Fruit fly (Drosophila melanogaster): ENCODE measurements around the gene Vha14-2.

Vha14-2 gene

DNA sequence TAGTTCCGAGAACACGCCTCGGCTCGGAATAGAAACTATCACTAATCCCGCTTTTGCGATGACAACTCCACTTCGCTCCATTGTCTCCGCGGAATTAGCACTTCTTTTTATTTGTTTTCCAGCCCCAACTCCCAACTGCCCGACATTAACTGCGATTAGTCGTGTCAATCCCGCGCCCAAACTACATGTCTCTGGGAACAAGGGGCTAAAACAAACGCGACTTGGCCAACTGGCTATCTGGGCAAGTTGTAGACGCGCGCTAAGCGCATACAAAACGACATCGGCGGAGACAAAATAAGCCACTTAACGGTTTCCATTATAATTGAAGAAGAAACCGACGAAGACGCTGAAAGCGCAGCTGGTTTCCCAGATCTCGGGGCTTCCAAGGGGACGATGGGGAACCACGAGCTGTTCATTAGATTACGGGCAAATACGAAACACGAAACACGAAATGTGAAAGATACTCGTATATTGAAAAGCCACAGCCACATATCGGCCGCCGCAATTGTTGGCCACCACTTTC, 32.4 kb downstream of the Vha14-2 start:
- TF ChIP-seq Mio (GFP tag; optimal IDR thresholded peaks at IDR 0.05) (no peak), Rel (GFP tag; optimal IDR thresholded peaks at IDR 0.05) (no peak), Rel (tag; optimal IDR thresholded peaks at IDR 0.05) (no peak), Hr78 (GFP tag; optimal IDR thresholded peaks at IDR 0.05) (no peak), sv (GFP tag; optimal IDR thresholded peaks at IDR 0.05) (no peak), Jra (GFP tag; optimal IDR thresholded peaks at IDR 0.05) (no peak), Dif (GFP tag; optimal IDR thresholded peaks at IDR 0.05; ENCODE audit: partially characterized antibody) (no peak), fru (GFP tag; optimal IDR thresholded peaks at IDR 0.05) (no peak), CG32264 (GFP tag; optimal IDR thresholded peaks at IDR 0.05) (no peak)

DNA sequence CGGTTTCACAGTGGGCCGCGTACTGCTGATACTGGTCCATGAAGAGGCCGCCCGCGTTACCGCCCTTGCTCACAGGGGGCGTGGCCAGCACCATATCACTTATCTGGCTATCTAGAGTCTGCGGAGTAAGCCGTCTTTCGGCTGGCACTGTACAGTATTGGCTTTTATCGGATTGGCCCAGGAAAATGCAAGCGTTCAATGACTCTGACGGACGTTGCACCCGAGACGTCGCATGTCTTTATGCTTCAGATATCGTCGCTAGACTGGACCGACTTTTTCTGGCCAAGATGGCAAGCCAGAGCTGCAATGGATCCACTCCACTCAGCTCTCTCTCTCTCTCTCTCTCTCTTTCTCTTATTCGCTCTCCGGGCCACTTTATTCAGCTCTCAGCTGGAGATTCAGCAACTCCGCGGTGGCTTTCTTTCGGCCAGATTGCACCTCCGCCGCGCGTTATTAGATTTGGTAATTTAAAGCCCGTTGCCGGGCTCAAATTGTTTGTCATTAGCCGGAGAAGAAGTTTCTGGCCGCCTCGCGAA, 34.6 kb downstream of the Vha14-2 start, which contains the start of gene CG31559:
Gene CG31559 (minus strand): TSS at position 273 of the 536 bp plus-strand sequence.
- no peak for TF ChIP-seq GATAd (GFP tag; optimal IDR thresholded peaks at IDR 0.05)
- no peak for TF ChIP-seq CG9705 (GFP tag; optimal IDR thresholded peaks at IDR 0.05)
- TF ChIP-seq dsf (GFP tag; optimal IDR thresholded peaks at IDR 0.05; ENCODE audit: borderline replicate concordance): no peak
- peak; percentile 41 to 67 for TF ChIP-seq dl (GFP tag; optimal IDR thresholded peaks at IDR 0.05; ENCODE audit: insufficient read depth in 1 of 2, partially characterized antibody in 2 of 2)
- TF ChIP-seq Vsx2 (GFP tag; optimal IDR thresholded peaks at IDR 0.05; ENCODE audit: partially characterized antibody): peak; percentile 26
- TF ChIP-seq pan (optimal IDR thresholded peaks at IDR 0.05): no peak
- TF ChIP-seq Dif (GFP tag; optimal IDR thresholded peaks at IDR 0.05; ENCODE audit: partially characterized antibody): peak; percentile 77

DNA sequence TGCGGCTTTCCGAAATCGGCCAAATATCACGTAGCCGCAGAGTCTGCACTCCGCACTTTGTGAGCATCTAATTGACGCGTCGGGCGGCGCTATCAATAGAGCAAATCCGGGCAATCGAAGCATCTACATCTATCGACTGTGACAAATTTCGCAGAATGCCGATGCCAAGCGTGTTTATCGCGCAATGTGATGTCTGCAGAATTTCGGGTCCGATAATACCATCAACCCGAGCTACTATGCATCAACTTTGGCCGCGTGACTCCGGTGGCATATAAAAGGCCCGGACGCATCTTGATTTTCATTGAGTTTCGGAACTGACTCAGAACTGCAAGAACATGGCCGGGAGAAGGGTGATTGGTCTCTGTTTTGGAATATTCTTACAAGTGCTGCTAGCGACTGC, 44.8 kb downstream of the Vha14-2 start, which contains the start of gene CG1077:
Gene CG1077 (plus strand): TSS at position 301 of the 400 bp plus-strand sequence.
- TF ChIP-seq dsf (GFP tag; optimal IDR thresholded peaks at IDR 0.05; ENCODE audit: borderline replicate concordance) (no peak), Abd-B (GFP tag; optimal IDR thresholded peaks at IDR 0.05) (no peak), fru (GFP tag; optimal IDR thresholded peaks at IDR 0.05) (no peak), Hnf4 (GFP tag; optimal IDR thresholded peaks at IDR 0.05) (no peak), Dif (GFP tag; optimal IDR thresholded peaks at IDR 0.05; ENCODE audit: partially characterized antibody) (no peak), jim (GFP tag; optimal IDR thresholded peaks at IDR 0.05) (no peak)

DNA sequence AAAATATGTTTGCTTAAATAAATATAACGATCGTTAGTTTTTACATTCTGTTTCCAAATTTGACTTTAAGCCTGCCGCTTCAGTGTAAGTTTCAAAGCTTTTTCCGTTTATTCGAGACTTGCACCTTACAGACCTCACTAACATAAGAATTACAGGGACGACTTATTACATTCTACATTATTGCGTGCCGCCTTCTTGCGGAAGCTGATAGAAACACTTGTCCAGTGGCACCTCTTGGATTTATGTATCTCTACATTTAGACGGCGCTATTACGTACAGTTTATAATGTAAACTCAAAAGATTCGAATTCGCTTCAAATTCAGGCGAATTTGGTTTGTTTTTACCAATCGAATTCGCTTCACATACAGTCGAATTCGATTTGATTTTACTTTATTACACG, 48.3 kb downstream of the Vha14-2 start:
- TF ChIP-seq HLH106 (tag; optimal IDR thresholded peaks at IDR 0.05) (no peak), OdsH (GFP tag; optimal IDR thresholded peaks at IDR 0.05) (no peak), Abd-B (GFP tag; optimal IDR thresholded peaks at IDR 0.05) (no peak), Hnf4 (GFP tag; optimal IDR thresholded peaks at IDR 0.05) (no peak), Myc (optimal IDR thresholded peaks at IDR 0.05) (peak; percentile 68)

DNA sequence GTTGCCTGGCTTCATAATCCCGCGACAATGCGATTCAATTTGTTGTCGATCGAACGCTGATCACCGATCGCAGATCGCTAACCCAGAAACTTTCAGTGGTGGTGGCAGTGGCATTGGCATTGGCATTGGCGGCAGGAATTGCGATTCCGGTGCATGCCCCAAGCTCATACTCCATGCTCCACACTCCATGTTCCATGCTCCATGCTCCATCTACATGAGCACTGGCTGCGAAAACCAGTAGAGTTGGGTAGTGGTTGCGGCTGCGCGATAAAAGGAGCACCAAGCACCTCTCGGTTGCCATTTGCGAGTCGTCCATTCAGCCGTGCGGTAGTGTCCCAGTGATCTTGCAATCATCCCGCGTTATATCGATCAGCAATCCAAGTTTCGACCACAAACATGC, 50.9 kb downstream of the Vha14-2 start, which contains the start of gene Osi1:
Gene Osi1 (plus strand): TSS at position 301 of the 400 bp plus-strand sequence.
- TF ChIP-seq OdsH (GFP tag; optimal IDR thresholded peaks at IDR 0.05): no peak
- no peak for TF ChIP-seq Hnf4 (GFP tag; optimal IDR thresholded peaks at IDR 0.05)
- no peak for TF ChIP-seq h (GFP tag; optimal IDR thresholded peaks at IDR 0.05)
- TF ChIP-seq Dif (GFP tag; optimal IDR thresholded peaks at IDR 0.05; ENCODE audit: partially characterized antibody): no peak
- TF ChIP-seq jim (GFP tag; optimal IDR thresholded peaks at IDR 0.05): no peak
- TF ChIP-seq sv (GFP tag; optimal IDR thresholded peaks at IDR 0.05): no peak
- TF ChIP-seq fru (GFP tag; optimal IDR thresholded peaks at IDR 0.05): no peak
- TF ChIP-seq HLH106 (tag; optimal IDR thresholded peaks at IDR 0.05): no peak
- no peak for TF ChIP-seq dmrt93B (GFP tag; optimal IDR thresholded peaks at IDR 0.05)
- no peak for TF ChIP-seq Myc (optimal IDR thresholded peaks at IDR 0.05)
- TF ChIP-seq psq (GFP tag; optimal IDR thresholded peaks at IDR 0.05): no peak
- TF ChIP-seq Abd-B (GFP tag; optimal IDR thresholded peaks at IDR 0.05): no peak
- TF ChIP-seq Sp1 (GFP tag; optimal IDR thresholded peaks at IDR 0.05): no peak
- no peak for TF ChIP-seq Mio (GFP tag; optimal IDR thresholded peaks at IDR 0.05)
- TF ChIP-seq brk (GFP tag; optimal IDR thresholded peaks at IDR 0.05): no peak
- no peak for TF ChIP-seq Jra (GFP tag; optimal IDR thresholded peaks at IDR 0.05)
- TF ChIP-seq dl (GFP tag; optimal IDR thresholded peaks at IDR 0.05; ENCODE audit: insufficient read depth in 1 of 2, partially characterized antibody in 2 of 2): no peak
